Worm (Caenorhabditis elegans) whole organism, L3 larva: ENCODE measurements around the gene gst-17.

Experiments
- R02D3.7 ChIP-seq: fragments of 150-350 bp; optimal IDR thresholded peaks from 2 replicates; lab custom pipeline; 2014; ENCODE audit warnings: missing biosample characterization, missing genetic modification characterization
- ZK546.5 ChIP-seq: sonication (generic microtip); optimal IDR thresholded peaks from 2 replicates; lab custom pipeline; 2017; ENCODE audit warnings: missing biosample characterization, missing genetic modification characterization
- ama-1 ChIP-seq: fragments of 150-350 bp; optimal IDR thresholded peaks from 2 replicates; lab custom pipeline; 2018
- ceh-16 ChIP-seq: sonication (generic microtip); optimal IDR thresholded peaks from 2 replicates; lab custom pipeline; 2017; ENCODE audit warnings: missing biosample characterization, missing genetic modification characterization
- ceh-28 ChIP-seq: fragments of 150-350 bp; optimal IDR thresholded peaks from 2 replicates; lab custom pipeline; 2014; ENCODE audit warnings: missing biosample characterization, missing genetic modification reagents, missing genetic modification characterization
- ceh-82 ChIP-seq: fragments of 150-350 bp; optimal IDR thresholded peaks from 2 replicates; lab custom pipeline; 2014; ENCODE audit warnings: missing biosample characterization, missing genetic modification characterization
- ceh-9 ChIP-seq: sonication (generic microtip); optimal IDR thresholded peaks from 2 replicates; lab custom pipeline; 2018; ENCODE audit warnings: missing biosample characterization, missing genetic modification characterization
- egl-27 ChIP-seq: sonication (generic microtip); optimal IDR thresholded peaks from 4 replicates; lab custom pipeline; 2017; ENCODE audit warnings: missing biosample characterization, missing genetic modification reagents, missing genetic modification characterization
- egl-5 ChIP-seq: fragments of 150-350 bp; optimal IDR thresholded peaks from 2 replicates; lab custom pipeline; 2017; ENCODE audit warnings: missing biosample characterization, missing genetic modification reagents, missing genetic modification characterization, inconsistent platforms
- elt-1 ChIP-seq: fragments of 150-350 bp; optimal IDR thresholded peaks from 2 replicates; lab custom pipeline; 2014; ENCODE audit warnings: missing biosample characterization, missing genetic modification characterization
- elt-2 ChIP-seq: sonication (generic microtip); optimal IDR thresholded peaks from 2 replicates; lab custom pipeline; 2016; ENCODE audit warnings: missing genetic modification reagents, mild to moderate bottlenecking, missing genetic modification characterization, missing compliant biosample characterization
- elt-3 ChIP-seq, 3 experiments: fragments of 150-350 bp in 1 of 3; sonication (generic microtip) in 2 of 3; optimal IDR thresholded peaks; 2 replicates in 2 of 3; 4 replicates in 1 of 3; lab custom pipeline; 2014 to 2017; ENCODE audit warnings: missing biosample characterization in 3 of 3, missing genetic modification characterization in 3 of 3
- fkh-10 ChIP-seq: sonication (generic microtip); optimal IDR thresholded peaks from 2 replicates; lab custom pipeline; 2017; ENCODE audit warnings: missing biosample characterization, missing genetic modification reagents, missing genetic modification characterization
- fos-1 ChIP-seq: fragments of 150-350 bp; optimal IDR thresholded peaks from 2 replicates; lab custom pipeline; 2014; ENCODE audit warnings: missing biosample characterization, missing genetic modification characterization
- hmg-11 ChIP-seq: sonication (generic microtip); optimal IDR thresholded peaks from 2 replicates; lab custom pipeline; 2016; ENCODE audit warnings: missing genetic modification characterization, missing compliant biosample characterization
- jun-1 ChIP-seq: fragments of 150-350 bp; optimal IDR thresholded peaks from 2 replicates; lab custom pipeline; 2014; ENCODE audit warnings: missing biosample characterization, missing genetic modification reagents, missing genetic modification characterization
- lin-15B ChIP-seq: fragments of 150-350 bp; optimal IDR thresholded peaks from 2 replicates; lab custom pipeline; 2014; ENCODE audit warnings: missing biosample characterization, missing genetic modification characterization
- lin-39 ChIP-seq: fragments of 150-350 bp; optimal IDR thresholded peaks from 2 replicates; lab custom pipeline; 2018; ENCODE audit warnings: missing biosample characterization, missing genetic modification reagents, missing genetic modification characterization
- mdl-1 ChIP-seq: fragments of 150-350 bp; optimal IDR thresholded peaks from 2 replicates; lab custom pipeline; 2014; ENCODE audit warnings: missing biosample characterization, missing genetic modification characterization
- mml-1 ChIP-seq: fragments of 150-350 bp; sonication (generic microtip); optimal IDR thresholded peaks from 3 replicates; lab custom pipeline; 2014; ENCODE audit warnings: missing biosample characterization, missing genetic modification characterization
- nfya-1 ChIP-seq: sonication (generic microtip); optimal IDR thresholded peaks from 2 replicates; lab custom pipeline; 2017; ENCODE audit warnings: missing genetic modification characterization, mild to moderate bottlenecking, missing compliant biosample characterization, antibody characterized with exemption, moderate library complexity; ENCODE audit not compliant: insufficient read depth
- nhr-11 ChIP-seq: fragments of 150-350 bp; optimal IDR thresholded peaks from 2 replicates; lab custom pipeline; 2014; ENCODE audit warnings: missing biosample characterization, missing genetic modification characterization
- nhr-12 ChIP-seq: fragments of 150-350 bp; optimal IDR thresholded peaks from 2 replicates; lab custom pipeline; 2014; ENCODE audit warnings: missing biosample characterization, missing genetic modification characterization
- nhr-23 ChIP-seq: fragments of 150-350 bp; optimal IDR thresholded peaks from 2 replicates; lab custom pipeline; 2014; ENCODE audit warnings: missing biosample characterization, missing genetic modification reagents, missing genetic modification characterization
- nhr-237 ChIP-seq: fragments of 150-350 bp; optimal IDR thresholded peaks from 2 replicates; lab custom pipeline; 2014; ENCODE audit warnings: missing biosample characterization, missing genetic modification characterization
- nhr-25 ChIP-seq: sonication (generic microtip); optimal IDR thresholded peaks from 2 replicates; lab custom pipeline; 2017; ENCODE audit warnings: missing biosample characterization, missing genetic modification characterization
- nhr-43 ChIP-seq: sonication (generic microtip); optimal IDR thresholded peaks from 2 replicates; lab custom pipeline; 2016; ENCODE audit warnings: mild to moderate bottlenecking, missing genetic modification characterization, missing compliant biosample characterization; ENCODE audit not compliant: poor library complexity, severe bottlenecking
- nhr-67 ChIP-seq: fragments of 150-350 bp; optimal IDR thresholded peaks from 2 replicates; lab custom pipeline; 2014; ENCODE audit warnings: missing biosample characterization, missing genetic modification characterization
- nhr-76 ChIP-seq: fragments of 150-350 bp; sonication (generic microtip); optimal IDR thresholded peaks from 5 replicates; lab custom pipeline; 2014; ENCODE audit warnings: missing biosample characterization, missing genetic modification characterization
- nhr-77 ChIP-seq: fragments of 150-350 bp; optimal IDR thresholded peaks from 2 replicates; lab custom pipeline; 2014; ENCODE audit warnings: missing biosample characterization, missing genetic modification characterization
- pha-4 ChIP-seq: fragments of 150-350 bp; optimal IDR thresholded peaks from 2 replicates; lab custom pipeline; 2014; ENCODE audit warnings: missing biosample characterization, missing genetic modification reagents, missing genetic modification characterization
- pqm-1 ChIP-seq: fragments of 150-350 bp; optimal IDR thresholded peaks from 2 replicates; lab custom pipeline; 2017; ENCODE audit warnings: missing biosample characterization, missing genetic modification characterization, inconsistent platforms
- sea-2 ChIP-seq: fragments of 150-350 bp; sonication (generic microtip); optimal IDR thresholded peaks from 4 replicates; lab custom pipeline; 2014; ENCODE audit warnings: missing biosample characterization, missing genetic modification reagents, missing genetic modification characterization
- snpc-4 ChIP-seq: fragments of 150-350 bp; optimal IDR thresholded peaks from 2 replicates; lab custom pipeline; 2014; ENCODE audit warnings: missing biosample characterization, missing genetic modification characterization
- tbx-2 ChIP-seq: sonication (generic microtip); optimal IDR thresholded peaks from 2 replicates; lab custom pipeline; 2016; ENCODE audit warnings: mild to moderate bottlenecking, missing genetic modification characterization, missing compliant biosample characterization
- unc-39 ChIP-seq: sonication (generic microtip); optimal IDR thresholded peaks from 4 replicates; lab custom pipeline; 2017; ENCODE audit warnings: missing biosample characterization, missing genetic modification characterization
- unc-62 ChIP-seq: fragments of 150-350 bp; sonication (generic microtip); optimal IDR thresholded peaks from 4 replicates; lab custom pipeline; 2014; ENCODE audit warnings: missing biosample characterization, missing genetic modification reagents, missing genetic modification characterization
- zag-1 ChIP-seq: fragments of 150-350 bp; optimal IDR thresholded peaks from 2 replicates; lab custom pipeline; 2014; ENCODE audit warnings: missing biosample characterization, missing genetic modification characterization
- ztf-11 ChIP-seq: fragments of 150-350 bp; optimal IDR thresholded peaks from 2 replicates; lab custom pipeline; 2014; ENCODE audit warnings: missing biosample characterization, missing genetic modification characterization

Gene gst-17

DNA sequence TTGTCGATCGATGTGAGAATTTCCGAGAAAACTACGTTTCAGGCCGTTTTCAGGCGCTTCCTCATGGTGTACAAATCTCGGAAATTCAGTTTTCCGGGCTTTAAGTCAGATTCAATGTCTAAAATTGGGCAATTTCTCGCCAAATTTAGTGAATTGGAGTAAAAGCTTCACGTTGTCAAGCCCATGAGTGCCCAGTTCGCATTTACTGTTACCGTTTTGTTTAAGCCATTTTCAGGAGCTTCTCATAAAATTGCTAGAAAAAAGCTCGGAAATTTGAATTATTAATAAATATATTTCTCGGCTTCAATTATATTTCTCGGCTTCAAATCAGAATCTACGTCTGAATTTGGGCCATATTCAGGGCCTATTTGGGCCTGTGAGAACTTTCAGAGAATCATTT, 47.3 kb upstream of the gst-17 start:
- no peak for TF ChIP-seq ceh-82
- no peak for TF ChIP-seq fkh-10 (GFP tag; lab: Kevin White, UChicago)
- no peak for TF ChIP-seq mml-1 (tag; lab: Kevin White, UChicago)
- TF ChIP-seq elt-2: no peak
- TF ChIP-seq nhr-12 (tag; lab: Kevin White, UChicago): no peak
- TF ChIP-seq, all 47 proteins: peak for 0

DNA sequence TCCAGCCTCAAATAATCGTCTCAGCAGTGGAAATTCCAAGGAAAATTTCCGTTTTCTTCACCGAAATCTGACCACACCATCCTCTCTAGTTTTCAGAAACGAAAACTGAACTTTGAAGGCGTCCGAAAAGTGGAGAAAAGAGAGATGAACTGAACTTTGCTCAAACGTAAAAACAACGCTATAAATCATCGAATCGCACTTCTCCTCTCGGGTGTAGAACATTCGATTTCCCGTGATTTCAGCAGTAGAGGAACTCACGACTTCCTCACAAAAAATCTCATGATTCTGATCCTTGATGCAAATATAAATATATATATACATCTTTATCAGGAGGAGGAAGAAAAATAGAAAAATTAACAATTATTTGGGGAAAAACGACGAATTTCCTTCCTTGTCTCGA, 44.6 kb upstream of the gst-17 start:
- TF ChIP-seq elt-2 (no peak), lin-39 (tag; lab: Kevin White, UChicago) (peak; percentile 14), egl-27 (tag; lab: Kevin White, UChicago) (no peak), ceh-9 (tag; lab: Kevin White, UChicago) (no peak), tbx-2 (no peak), elt-1 (tag; lab: Kevin White, UChicago) (no peak), ama-1 (lab: Kevin White, UChicago) (peak; percentile 6)

DNA sequence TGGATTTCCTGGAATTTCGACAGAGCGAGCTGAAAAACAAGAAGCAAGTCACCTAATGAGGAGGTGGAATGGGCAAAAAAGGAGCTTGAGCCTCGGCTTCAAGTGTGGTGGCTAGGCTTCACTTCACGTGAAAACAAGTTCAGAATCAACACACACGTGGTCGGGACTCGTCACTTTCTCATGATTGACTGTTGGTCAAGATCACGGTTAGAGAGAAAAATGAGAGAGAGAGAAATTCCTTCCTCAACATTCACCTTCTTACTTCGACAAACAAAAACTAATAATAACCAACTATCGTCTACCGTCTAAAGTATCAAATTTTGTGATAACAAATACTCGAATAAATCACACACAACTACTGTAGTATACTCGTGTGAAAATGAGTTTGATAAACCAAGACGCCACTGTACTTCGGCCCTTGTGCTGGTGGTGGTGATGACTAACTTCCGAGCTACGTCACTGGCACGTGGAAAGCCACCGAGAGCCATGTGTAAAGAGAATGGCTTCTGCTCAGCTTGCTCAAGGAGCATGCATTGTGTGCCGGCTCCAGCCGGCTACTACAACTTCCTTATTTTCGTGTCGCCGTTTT, 43.1 kb upstream of the gst-17 start:
- TF ChIP-seq nfya-1 (no peak), pha-4 (tag; lab: Kevin White, UChicago) (no peak), nhr-11 (no peak), elt-1 (tag; lab: Kevin White, UChicago) (no peak), snpc-4 (tag; lab: Kevin White, UChicago) (no peak), nhr-237 (tag; lab: Kevin White, UChicago) (no peak), ceh-9 (tag; lab: Kevin White, UChicago) (no peak), ama-1 (lab: Kevin White, UChicago) (peak; percentile 67), nhr-77 (tag; lab: Kevin White, UChicago) (no peak), nhr-25 (tag; lab: Kevin White, UChicago) (peak; percentile 36), nhr-43 (tag; lab: Kevin White, UChicago) (peak; percentile 48), hmg-11 (no peak), sea-2 (GFP tag; lab: Kevin White, UChicago) (no peak), egl-27 (tag; lab: Kevin White, UChicago) (no peak), tbx-2 (no peak), fos-1 (tag; lab: Kevin White, UChicago) (no peak), zag-1 (no peak), unc-62 (GFP tag; lab: Kevin White, UChicago) (no peak), nhr-76 (tag; lab: Kevin White, UChicago) (no peak), nhr-12 (tag; lab: Kevin White, UChicago) (no peak), lin-15B (no peak), unc-39 (tag; lab: Kevin White, UChicago) (no peak), egl-5 (tag; lab: Kevin White, UChicago) (no peak), pqm-1 (tag; lab: Kevin White, UChicago) (peak; percentile 57), fkh-10 (GFP tag; lab: Kevin White, UChicago) (no peak), R02D3.7 (tag; lab: Kevin White, UChicago) (no peak), mml-1 (tag; lab: Kevin White, UChicago) (no peak), elt-2 (peak; percentile 33), elt-3 (tag; optimal IDR thresholded peaks at IDR 0.05; lab: Kevin White, UChicago) (no peak), mdl-1 (tag; lab: Kevin White, UChicago) (no peak), ztf-11 (tag; lab: Kevin White, UChicago) (no peak), nhr-23 (tag; lab: Kevin White, UChicago) (no peak), jun-1 (tag; lab: Kevin White, UChicago) (no peak), ceh-16 (tag; lab: Kevin White, UChicago) (no peak), nhr-67 (no peak), ZK546.5 (no peak), ceh-28 (tag; lab: Kevin White, UChicago) (no peak)
